Fruit fly (Drosophila melanogaster) whole organism, wandering third instar larva: ENCODE results near the gene Nubp1.
A peak's percentile ranks its signal among the peaks of the same experiment; 100 is the strongest.

Source experiments
- Abd-B ChIP-seq: fragments of >200 bp; optimal IDR thresholded peaks from 2 replicates; lab custom pipeline; 2017; ENCODE audit warnings: missing biosample characterization, missing genetic modification characterization
- CG32264 ChIP-seq: fragments of 200-800 bp; sonication (Bioruptor generic); optimal IDR thresholded peaks from 2 replicates; lab custom pipeline; 2016; ENCODE audit warnings: missing biosample characterization, missing genetic modification characterization
- CG9705 ChIP-seq: fragments of 200-800 bp; sonication (Bioruptor generic); optimal IDR thresholded peaks from 2 replicates; lab custom pipeline; 2018; ENCODE audit warnings: missing biosample characterization, mild to moderate bottlenecking, missing genetic modification characterization
- CrebA ChIP-seq: fragments of 200-800 bp; sonication (Bioruptor generic); optimal IDR thresholded peaks from 2 replicates; lab custom pipeline; 2016; ENCODE audit warnings: missing biosample characterization, mild to moderate bottlenecking, missing genetic modification characterization, borderline replicate concordance
- Dif ChIP-seq: fragments of 200-275, 200-300 bp; sonication (Bioruptor generic); optimal IDR thresholded peaks from 2 replicates; lab custom pipeline; 2018; ENCODE audit warnings: missing biosample characterization, missing genetic modification characterization; ENCODE audit not compliant: partially characterized antibody
- GATAd ChIP-seq: sonication (Bioruptor generic); optimal IDR thresholded peaks from 2 replicates; lab custom pipeline; 2016; ENCODE audit warnings: missing biosample characterization, missing genetic modification characterization
- HLH106 ChIP-seq: fragments of 200-800 bp; optimal IDR thresholded peaks from 3 replicates; lab custom pipeline; 2019; ENCODE audit warnings: missing biosample characterization, mild to moderate bottlenecking, missing genetic modification characterization, moderate library complexity
- Hnf4 ChIP-seq: fragments of 200-800 bp; sonication (Bioruptor generic); optimal IDR thresholded peaks from 2 replicates; lab custom pipeline; 2016; ENCODE audit warnings: missing biosample characterization, mild to moderate bottlenecking, missing genetic modification characterization
- Hr78 ChIP-seq: fragments of >200 bp; optimal IDR thresholded peaks from 2 replicates; lab custom pipeline; 2017; ENCODE audit warnings: missing biosample characterization, missing genetic modification characterization
- Hr83 ChIP-seq: fragments of 200-300 bp; sonication (Bioruptor generic); optimal IDR thresholded peaks from 2 replicates; lab custom pipeline; 2016; ENCODE audit warnings: missing biosample characterization, mild to moderate bottlenecking, missing genetic modification characterization, moderate library complexity; ENCODE audit not compliant: poor library complexity, severe bottlenecking
- Jra ChIP-seq: sonication (Bioruptor generic); optimal IDR thresholded peaks from 2 replicates; lab custom pipeline; 2016; ENCODE audit warnings: missing biosample characterization, missing genetic modification characterization
- Mio ChIP-seq: sonication (Bioruptor generic); optimal IDR thresholded peaks from 2 replicates; lab custom pipeline; 2016; ENCODE audit warnings: missing biosample characterization, missing genetic modification characterization
- Myc ChIP-seq: fragments of >200 bp; optimal IDR thresholded peaks from 2 replicates; lab custom pipeline; 2017
- N ChIP-seq: fragments of >200 bp; optimal IDR thresholded peaks from 2 replicates; lab custom pipeline; 2018; ENCODE audit warnings: missing biosample characterization, missing external identifiers, missing genetic modification characterization
- OdsH ChIP-seq: fragments of 200-800 bp; sonication (Bioruptor generic); optimal IDR thresholded peaks from 2 replicates; lab custom pipeline; 2016; ENCODE audit warnings: missing biosample characterization, mild to moderate bottlenecking, missing genetic modification characterization
- Rel ChIP-seq, 2 experiments: fragments of 200-800 bp; sonication (Bioruptor generic) in 1 of 2; optimal IDR thresholded peaks; 2 replicates in 1 of 2; 3 replicates in 1 of 2; lab custom pipeline; 2016 to 2019; ENCODE audit warnings: mild to moderate bottlenecking in 2 of 2, missing biosample characterization in 2 of 2, missing genetic modification characterization in 2 of 2, moderate library complexity in 1 of 2
- Sp1 ChIP-seq: fragments of 200-800 bp; sonication (Bioruptor generic); optimal IDR thresholded peaks from 3 replicates; lab custom pipeline; 2019; ENCODE audit warnings: missing biosample characterization, mild to moderate bottlenecking, missing genetic modification characterization, moderate library complexity
- Vsx2 ChIP-seq: fragments of 200-300, 225-300 bp; sonication (Bioruptor generic); optimal IDR thresholded peaks from 2 replicates; lab custom pipeline; 2018; ENCODE audit warnings: missing biosample characterization, missing genetic modification characterization; ENCODE audit not compliant: partially characterized antibody
- br ChIP-seq: fragments of 200-800 bp; sonication (Bioruptor generic); optimal IDR thresholded peaks from 2 replicates; lab custom pipeline; 2016; ENCODE audit warnings: missing biosample characterization, missing genetic modification characterization
- brk ChIP-seq: fragments of 200-800 bp; sonication (Bioruptor generic); optimal IDR thresholded peaks from 2 replicates; lab custom pipeline; 2016; ENCODE audit warnings: missing biosample characterization, mild to moderate bottlenecking, missing genetic modification characterization
- dl ChIP-seq, 2 experiments: fragments of 175-275, 200-275 bp in 1 of 2; fragments of 200-275 bp in 1 of 2; sonication (Bioruptor generic); optimal IDR thresholded peaks; lab custom pipeline; 2018; ENCODE audit warnings: mild to moderate bottlenecking in 2 of 2, missing biosample characterization in 2 of 2, missing genetic modification characterization in 2 of 2, moderate library complexity in 2 of 2; ENCODE audit not compliant: partially characterized antibody in 2 of 2, insufficient read depth in 1 of 2
- dmrt93B ChIP-seq: fragments of 200-800 bp; sonication (Bioruptor generic); optimal IDR thresholded peaks from 2 replicates; lab custom pipeline; 2018; ENCODE audit warnings: missing biosample characterization, mild to moderate bottlenecking, missing genetic modification characterization
- ey ChIP-seq: fragments of 200-800 bp; sonication (Bioruptor generic); optimal IDR thresholded peaks from 2 replicates; lab custom pipeline; 2016; ENCODE audit warnings: missing biosample characterization, missing genetic modification characterization
- foxo ChIP-seq, 2 experiments: fragments of 200-800 bp; sonication (Bioruptor generic); optimal IDR thresholded peaks; 2 replicates in 1 of 2; 3 replicates in 1 of 2; lab custom pipeline; 2016 to 2017; ENCODE audit warnings: missing biosample characterization in 2 of 2, missing genetic modification characterization in 2 of 2
- fru ChIP-seq: fragments of 200-800 bp; sonication (Bioruptor generic); optimal IDR thresholded peaks from 3 replicates; lab custom pipeline; 2016; ENCODE audit warnings: missing biosample characterization, mild to moderate bottlenecking, missing genetic modification characterization
- h ChIP-seq: fragments of 200-800 bp; sonication (Bioruptor generic); optimal IDR thresholded peaks from 3 replicates; lab custom pipeline; 2016; ENCODE audit warnings: missing biosample characterization, mild to moderate bottlenecking, missing genetic modification characterization
- jim ChIP-seq: fragments of 175-275, 200-325 bp; sonication (Bioruptor generic); optimal IDR thresholded peaks from 2 replicates; lab custom pipeline; 2016; ENCODE audit warnings: missing biosample characterization, mild to moderate bottlenecking, missing genetic modification characterization
- lola ChIP-seq: fragments of >200 bp; optimal IDR thresholded peaks from 2 replicates; lab custom pipeline; 2017; ENCODE audit warnings: missing biosample characterization, missing genetic modification characterization
- pan ChIP-seq: fragments of >200 bp; optimal IDR thresholded peaks from 2 replicates; lab custom pipeline; 2017
- psq ChIP-seq: fragments of 200-800 bp; sonication (Bioruptor generic); optimal IDR thresholded peaks from 3 replicates; lab custom pipeline; 2017; ENCODE audit warnings: missing biosample characterization, mild to moderate bottlenecking, missing genetic modification characterization, moderate library complexity
- rgr ChIP-seq: fragments of 200-800 bp; sonication (Bioruptor generic); optimal IDR thresholded peaks from 3 replicates; lab custom pipeline; 2016; ENCODE audit warnings: missing biosample characterization, mild to moderate bottlenecking, missing genetic modification characterization
- sage ChIP-seq: fragments of 200-800 bp; sonication (Bioruptor generic); optimal IDR thresholded peaks from 2 replicates; lab custom pipeline; 2016; ENCODE audit warnings: missing biosample characterization, mild to moderate bottlenecking, missing genetic modification characterization
- sv ChIP-seq: fragments of 200-800 bp; sonication (Bioruptor generic); optimal IDR thresholded peaks from 3 replicates; lab custom pipeline; 2016; ENCODE audit warnings: missing biosample characterization, missing genetic modification characterization
- tai ChIP-seq: sonication (Bioruptor generic); optimal IDR thresholded peaks from 2 replicates; lab custom pipeline; 2016; ENCODE audit warnings: missing biosample characterization, missing genetic modification characterization
- woc ChIP-seq: sonication (Bioruptor generic); optimal IDR thresholded peaks from 2 replicates; lab custom pipeline; 2016; ENCODE audit warnings: missing biosample characterization, mild to moderate bottlenecking, missing genetic modification characterization

Gene Nubp1

dm6 chr2L:16716771-16717170 lies 15.6 kb upstream of the Nubp1 start:
- TF ChIP-seq Dif, result no peak

- TF ChIP-seq pan (no peak), Hnf4 (GFP tag; lab: Kevin White, UChicago) (no peak), Jra (GFP tag; lab: Kevin White, UChicago) (no peak), dl (GFP tag; optimal IDR thresholded peaks at IDR 0.05; lab: Kevin White, UChicago; ENCODE audit: insufficient read depth in 1 of 2, partially characterized antibody in 2 of 2) (no peak), N (GFP tag; lab: Kevin White, UChicago) (no peak), fru (GFP tag; lab: Kevin White, UChicago) (no peak), psq (GFP tag; lab: Kevin White, UChicago) (no peak), Hr83 (GFP tag; lab: Kevin White, UChicago) (no peak), lola (GFP tag; lab: Kevin White, UChicago) (no peak), woc (GFP tag; lab: Kevin White, UChicago) (no peak), Myc (lab: Kevin White, UChicago) (no peak), Hr78 (no peak), brk (GFP tag; lab: Kevin White, UChicago) (no peak)
Observed at dm6 chr2L:16718446-16719173, 13.7 kb upstream of the Nubp1 start.

- TF ChIP-seq Dif, result peak; percentile 0
- TF ChIP-seq Rel (GFP tag; optimal IDR thresholded peaks at IDR 0.05; lab: Kevin White, UChicago), result no peak
- TF ChIP-seq Rel (tag; optimal IDR thresholded peaks at IDR 0.05; lab: Kevin White, UChicago), result peak; percentile 83
- TF ChIP-seq Myc (lab: Kevin White, UChicago), result peak; percentile 19
- TF ChIP-seq Hr78, result no peak
- peak; percentile 13 for TF ChIP-seq HLH106
- peak; percentile 19 for TF ChIP-seq rgr (GFP tag; lab: Kevin White, UChicago)
- no peak for TF ChIP-seq psq (GFP tag; lab: Kevin White, UChicago)
- TF ChIP-seq OdsH (GFP tag; lab: Kevin White, UChicago), result peak; percentile 19
- TF ChIP-seq Hr83 (GFP tag; lab: Kevin White, UChicago), result peak; percentile 28
- peak in 1 of 2 experiments; percentile 28 for TF ChIP-seq foxo (GFP tag; optimal IDR thresholded peaks at IDR 0.05; lab: Kevin White, UChicago)
- no peak for TF ChIP-seq Jra (GFP tag; lab: Kevin White, UChicago)
Observed at dm6 chr2L:16719643-16720515, 12.5 kb upstream of the Nubp1 start, which contains the start of gene Cyt-c-p. Gene Cyt-c-p (plus strand): TSS chr2L:16719932.

- TF ChIP-seq Abd-B, result no peak
- peak; percentile 63 for TF ChIP-seq CG9705 (GFP tag; lab: Kevin White, UChicago)
- peak; percentile 93 for TF ChIP-seq sv
- peak; percentile 98 for TF ChIP-seq rgr (GFP tag; lab: Kevin White, UChicago)
- TF ChIP-seq Hnf4 (GFP tag; lab: Kevin White, UChicago), result peak; percentile 97
- TF ChIP-seq pan, result no peak
- TF ChIP-seq psq (GFP tag; lab: Kevin White, UChicago), result peak; percentile 95
- TF ChIP-seq CG32264 (GFP tag; lab: Kevin White, UChicago), result peak; percentile 87
- TF ChIP-seq Mio, result peak; percentile 38
- peak; percentile 85 for TF ChIP-seq Rel (GFP tag; optimal IDR thresholded peaks at IDR 0.05; lab: Kevin White, UChicago)
- peak; percentile 93 for TF ChIP-seq Rel (tag; optimal IDR thresholded peaks at IDR 0.05; lab: Kevin White, UChicago)
- peak; percentile 93 for TF ChIP-seq dmrt93B (GFP tag; lab: Kevin White, UChicago)
- TF ChIP-seq ey (GFP tag; lab: Kevin White, UChicago), result peak; percentile 97
- no peak for TF ChIP-seq Hr78
- TF ChIP-seq jim (GFP tag; lab: Kevin White, UChicago), result no peak
- peak; percentile 97 for TF ChIP-seq brk (GFP tag; lab: Kevin White, UChicago)
- TF ChIP-seq tai (GFP tag; lab: Kevin White, UChicago), result peak; percentile 94
- TF ChIP-seq Dif, result peak; percentile 58
- peak; percentile 92 for TF ChIP-seq br (GFP tag; lab: Kevin White, UChicago)
- no peak for TF ChIP-seq CrebA (GFP tag; lab: Kevin White, UChicago)
- TF ChIP-seq fru (GFP tag; lab: Kevin White, UChicago), result peak; percentile 96
- TF ChIP-seq OdsH (GFP tag; lab: Kevin White, UChicago), result peak; percentile 98
- TF ChIP-seq GATAd (GFP tag; lab: Kevin White, UChicago), result peak; percentile 91
- no peak for TF ChIP-seq Vsx2
- TF ChIP-seq woc (GFP tag; lab: Kevin White, UChicago), result peak; percentile 86
- no peak for TF ChIP-seq lola (GFP tag; lab: Kevin White, UChicago)
- no peak for TF ChIP-seq N (GFP tag; lab: Kevin White, UChicago)
- peak; percentile 96 for TF ChIP-seq Sp1 (GFP tag; lab: Kevin White, UChicago)
- peak; percentile 94 for TF ChIP-seq sage (GFP tag; lab: Kevin White, UChicago)
- TF ChIP-seq h, result peak; percentile 98
Observed at dm6 chr2L:16720707-16721700, 11.3 kb upstream of the Nubp1 start.
